Fruit fly (Drosophila melanogaster) whole organism, embryonic: ENCODE results near the gene Mon1.
A peak's percentile ranks its signal among the peaks of the same experiment; 100 is the strongest.

ENCODE experiments used
- Atf-2 ChIP-seq: fragments of 200-800 bp; sonication (Bioruptor generic); optimal IDR thresholded peaks from 2 replicates; lab custom pipeline; 2016; ENCODE audit warnings: missing biosample characterization, missing genetic modification characterization
- B-H1 ChIP-seq: fragments of 200-800 bp; sonication (Bioruptor generic); IDR thresholded peaks from 3 replicates; pipeline ENCODE4 v1.3.6; 2022; ENCODE audit warnings: missing biosample characterization, missing genetic modification characterization
- BtbVII ChIP-seq: fragments of 200-800 bp; sonication (Bioruptor generic); optimal IDR thresholded peaks from 3 replicates; lab custom pipeline; 2017; ENCODE audit warnings: missing biosample characterization, mild to moderate bottlenecking, missing genetic modification characterization
- CG10979 ChIP-seq: fragments of 200-800 bp; sonication (Bioruptor generic); optimal IDR thresholded peaks from 2 replicates; lab custom pipeline; 2018; ENCODE audit warnings: missing biosample characterization, mild to moderate bottlenecking, missing genetic modification characterization, moderate library complexity
- CG1233 ChIP-seq: fragments of 200-800 bp; sonication (Bioruptor generic); optimal IDR thresholded peaks from 4 replicates; lab custom pipeline; 2018; ENCODE audit warnings: missing biosample characterization, mild to moderate bottlenecking, missing genetic modification characterization
- CG13123 ChIP-seq: fragments of 200-800 bp; sonication (Bioruptor generic); optimal IDR thresholded peaks from 2 replicates; lab custom pipeline; 2016; ENCODE audit warnings: missing biosample characterization, missing genetic modification characterization
- CG13424 ChIP-seq: fragments of 200-800 bp; sonication (Bioruptor generic); optimal IDR thresholded peaks from 2 replicates; lab custom pipeline; 2019; ENCODE audit warnings: missing biosample characterization, mild to moderate bottlenecking, missing genetic modification characterization, moderate library complexity
- CG15011 ChIP-seq: fragments of 200-800 bp; sonication (Bioruptor generic); optimal IDR thresholded peaks from 3 replicates; lab custom pipeline; 2018; ENCODE audit warnings: missing biosample characterization, mild to moderate bottlenecking, missing genetic modification characterization
- CG18011 ChIP-seq: fragments of 200-800 bp; sonication (Bioruptor generic); optimal IDR thresholded peaks from 2 replicates; lab custom pipeline; 2017; ENCODE audit warnings: missing biosample characterization, missing genetic modification characterization, mild to moderate bottlenecking, moderate library complexity, missing genotype
- CG2129 ChIP-seq: fragments of 200-800 bp; sonication (Bioruptor generic); IDR thresholded peaks from 2 replicates; pipeline ENCODE4 v1.3.6; 2022; ENCODE audit warnings: missing biosample characterization, missing genetic modification characterization; ENCODE audit not compliant: partially characterized antibody
- CG30020 ChIP-seq: fragments of 200-800 bp; optimal IDR thresholded peaks from 2 replicates; lab custom pipeline; 2019; ENCODE audit warnings: missing biosample characterization, mild to moderate bottlenecking, missing genetic modification characterization, moderate library complexity
- CG3065 ChIP-seq: fragments of 200-800 bp; sonication (Bioruptor generic); optimal IDR thresholded peaks from 2 replicates; lab custom pipeline; 2016; ENCODE audit warnings: missing biosample characterization, missing genetic modification characterization
- CG32767 ChIP-seq: fragments of 200-800 bp; sonication (Bioruptor generic); IDR thresholded peaks from 2 replicates; pipeline ENCODE4 v1.3.6; 2022; ENCODE audit warnings: missing biosample characterization, missing genetic modification characterization
- CG32772 ChIP-seq: fragments of 200-800 bp; sonication (Bioruptor generic); IDR thresholded peaks from 2 replicates; pipeline ENCODE4 v1.3.6; 2022; ENCODE audit warnings: missing biosample characterization, missing genetic modification characterization
- CG34376 ChIP-seq: fragments of 200-800 bp; sonication (Bioruptor generic); optimal IDR thresholded peaks from 2 replicates; lab custom pipeline; 2018; ENCODE audit warnings: missing biosample characterization, mild to moderate bottlenecking, missing genetic modification characterization
- CG3726 ChIP-seq: fragments of 200-800 bp; sonication (Bioruptor generic); IDR thresholded peaks from 3 replicates; pipeline ENCODE4, ENCODE4 v1.3.6; 2022; ENCODE audit warnings: missing biosample characterization, missing genetic modification characterization
- CG4617 ChIP-seq: fragments of 200-800 bp; sonication (Bioruptor generic); optimal IDR thresholded peaks from 3 replicates; lab custom pipeline; 2016; ENCODE audit warnings: missing biosample characterization, missing genetic modification characterization, borderline replicate concordance
- CG6654 ChIP-seq: fragments of 200-800 bp; sonication (Bioruptor generic); optimal IDR thresholded peaks from 2 replicates; lab custom pipeline; 2017; ENCODE audit warnings: missing biosample characterization, mild to moderate bottlenecking, missing genetic modification characterization
- CG6683 ChIP-seq: fragments of 200-800 bp; sonication (Bioruptor generic); optimal IDR thresholded peaks from 2 replicates; lab custom pipeline; 2017; ENCODE audit warnings: missing biosample characterization, mild to moderate bottlenecking, missing genetic modification characterization, missing genetic modification reagents
- CG7786 ChIP-seq: fragments of 200-800 bp; sonication (Bioruptor generic); optimal IDR thresholded peaks from 2 replicates; lab custom pipeline; 2016; ENCODE audit warnings: missing biosample characterization, missing genetic modification characterization
- CG9727 ChIP-seq: fragments of 200-800 bp; sonication (Bioruptor generic); optimal IDR thresholded peaks from 3 replicates; lab custom pipeline; 2017; ENCODE audit warnings: missing biosample characterization, mild to moderate bottlenecking, missing genetic modification characterization
- CHES-1-like ChIP-seq: fragments of 200-800 bp; sonication (Bioruptor generic); optimal IDR thresholded peaks from 2 replicates; lab custom pipeline; 2016; ENCODE audit warnings: missing biosample characterization, missing genetic modification characterization
- ERR ChIP-seq: fragments of 200-800 bp; sonication (Bioruptor generic); optimal IDR thresholded peaks from 2 replicates; lab custom pipeline; 2016; ENCODE audit warnings: missing biosample characterization, missing genetic modification characterization
- HLH3B ChIP-seq: fragments of 200-800 bp; sonication (Bioruptor generic); IDR thresholded peaks from 2 replicates; pipeline ENCODE4 v1.3.6; 2022; ENCODE audit warnings: missing biosample characterization, missing genetic modification characterization
- HLH54F ChIP-seq: fragments of 200-800 bp; sonication (Bioruptor generic); optimal IDR thresholded peaks from 3 replicates; lab custom pipeline; 2016; ENCODE audit warnings: missing biosample characterization, missing genetic modification characterization
- Max ChIP-seq: fragments of 200-800 bp; sonication (Bioruptor generic); optimal IDR thresholded peaks from 2 replicates; lab custom pipeline; 2016; ENCODE audit warnings: missing biosample characterization, mild to moderate bottlenecking, missing genetic modification characterization
- Optix ChIP-seq: fragments of 200-800 bp; sonication (Bioruptor generic); IDR thresholded peaks from 3 replicates; pipeline ENCODE4 v1.3.6; 2022; ENCODE audit warnings: missing biosample characterization, missing genetic modification characterization
- Poxn ChIP-seq: fragments of 200-800 bp; sonication (Bioruptor generic); IDR thresholded peaks from 2 replicates; pipeline ENCODE4 v1.3.6; 2022; ENCODE audit warnings: missing biosample characterization, missing genetic modification characterization
- Sox102F ChIP-seq: fragments of 200-800 bp; sonication (Bioruptor generic); optimal IDR thresholded peaks from 2 replicates; lab custom pipeline; 2018; ENCODE audit warnings: missing biosample characterization, mild to moderate bottlenecking, missing genetic modification characterization, moderate library complexity
- chif ChIP-seq, 2 experiments: fragments of 200-800 bp; sonication (Bioruptor generic); optimal IDR thresholded peaks; 3 replicates each; lab custom pipeline; 2016; ENCODE audit warnings: missing biosample characterization in 2 of 2, missing genetic modification characterization in 2 of 2
- chinmo ChIP-seq: fragments of 200-800 bp; sonication (Bioruptor generic); IDR thresholded peaks from 4 replicates; pipeline ENCODE4 v1.3.6; 2022; ENCODE audit warnings: missing biosample characterization, missing genetic modification characterization; ENCODE audit not compliant: partially characterized antibody
- dati ChIP-seq: fragments of 200-800 bp; sonication (Bioruptor generic); IDR thresholded peaks from 2 replicates; pipeline ENCODE4 v1.3.6; 2022; ENCODE audit warnings: missing biosample characterization, missing genetic modification characterization
- hbn ChIP-seq: fragments of 200-800 bp; sonication (Bioruptor generic); IDR thresholded peaks from 2 replicates; pipeline ENCODE4 v1.3.6; 2022; ENCODE audit warnings: missing biosample characterization, missing genetic modification characterization; ENCODE audit not compliant: partially characterized antibody
- luna ChIP-seq: fragments of 200-800 bp; sonication (Bioruptor generic); optimal IDR thresholded peaks from 2 replicates; lab custom pipeline; 2016; ENCODE audit warnings: missing biosample characterization, missing genetic modification characterization
- mirr ChIP-seq: fragments of 200-800 bp; sonication (Bioruptor generic); optimal IDR thresholded peaks from 3 replicates; lab custom pipeline; 2018; ENCODE audit warnings: missing biosample characterization, mild to moderate bottlenecking, missing genetic modification characterization
- nau ChIP-seq: fragments of 200-800 bp; sonication (Bioruptor generic); optimal IDR thresholded peaks from 3 replicates; lab custom pipeline; 2017; ENCODE audit warnings: missing biosample characterization, mild to moderate bottlenecking, missing genetic modification characterization, missing genetic modification reagents
- nerfin-2 ChIP-seq: fragments of 200-800 bp; sonication (Bioruptor generic); IDR thresholded peaks from 2 replicates; pipeline ENCODE4 v1.3.6; 2022; ENCODE audit warnings: missing biosample characterization, missing genetic modification characterization; ENCODE audit not compliant: partially characterized antibody
- nmo ChIP-seq: fragments of 200-800 bp; sonication (Bioruptor generic); optimal IDR thresholded peaks from 2 replicates; lab custom pipeline; 2018; ENCODE audit warnings: missing biosample characterization, mild to moderate bottlenecking, missing genetic modification characterization, moderate library complexity
- pnt ChIP-seq: fragments of 200-800 bp; sonication (Bioruptor generic); optimal IDR thresholded peaks from 3 replicates; lab custom pipeline; 2016; ENCODE audit warnings: missing biosample characterization, missing genetic modification characterization
- psq ChIP-seq: fragments of 200-800 bp; sonication (Bioruptor generic); optimal IDR thresholded peaks from 2 replicates; lab custom pipeline; 2017; ENCODE audit warnings: missing biosample characterization, missing genetic modification characterization
- repo ChIP-seq: fragments of 200-800 bp; sonication (Bioruptor generic); optimal IDR thresholded peaks from 2 replicates; lab custom pipeline; 2016; ENCODE audit warnings: missing biosample characterization, missing genetic modification characterization
- row ChIP-seq: fragments of 200-800 bp; sonication (Bioruptor generic); IDR thresholded peaks from 3 replicates; pipeline ENCODE4 v1.3.6; 2022; ENCODE audit warnings: missing biosample characterization, missing genetic modification characterization
- shn ChIP-seq: fragments of 200-800 bp; sonication (Bioruptor generic); optimal IDR thresholded peaks from 3 replicates; lab custom pipeline; 2016; ENCODE audit warnings: missing biosample characterization, missing genetic modification characterization
- slp2 ChIP-seq: fragments of 200-800 bp; sonication (Bioruptor generic); optimal IDR thresholded peaks from 2 replicates; lab custom pipeline; 2016; ENCODE audit warnings: missing biosample characterization, missing genetic modification characterization
- sqz ChIP-seq: fragments of 200-800 bp; sonication (Bioruptor generic); optimal IDR thresholded peaks from 3 replicates; lab custom pipeline; 2018; ENCODE audit warnings: missing biosample characterization, mild to moderate bottlenecking, missing genetic modification characterization
- tgo ChIP-seq: fragments of 200-800 bp; sonication (Bioruptor generic); IDR thresholded peaks from 3 replicates; pipeline ENCODE4 v1.3.6; 2022; ENCODE audit warnings: missing biosample characterization, missing genetic modification characterization
- toy ChIP-seq: fragments of 200-800 bp; sonication (Bioruptor generic); IDR thresholded peaks from 2 replicates; pipeline ENCODE4 v1.3.6; 2022; ENCODE audit warnings: missing biosample characterization, missing genetic modification characterization
- yki ChIP-seq: fragments of >200 bp; optimal IDR thresholded peaks from 3 replicates; lab custom pipeline; 2018
- zen2 ChIP-seq: fragments of 200-800 bp; sonication (Bioruptor generic); IDR thresholded peaks from 3 replicates; pipeline ENCODE4 v1.3.6; 2022; ENCODE audit warnings: missing biosample characterization, missing genetic modification characterization; ENCODE audit not compliant: partially characterized antibody
- zf30C ChIP-seq: fragments of 200-800 bp; sonication (Bioruptor generic); optimal IDR thresholded peaks from 3 replicates; lab custom pipeline; 2018; ENCODE audit warnings: missing biosample characterization, mild to moderate bottlenecking, missing genetic modification characterization

The Mon1 gene

dm6 chr2L:4837772-4838397 lies 12.6 kb upstream of the Mon1 start, which contains the start of the genes tank and CG12194 (continued):
- peak; percentile 100 for TF ChIP-seq CG32772
- peak; percentile 99 for TF ChIP-seq CG3065 (GFP tag; lab: Kevin White, UChicago)
- peak; percentile 95 for TF ChIP-seq CG15011
- TF ChIP-seq repo (GFP tag; lab: Kevin White, UChicago): peak; percentile 99
- TF ChIP-seq CG9727 (GFP tag; lab: Kevin White, UChicago): peak; percentile 99
- 0 out of 4 replicates have a peak, but pooled peaks have one; percentile 70 for TF ChIP-seq chinmo (GFP tag; lab: Robert Waterston, UW)
- TF ChIP-seq Atf-2 (GFP tag; lab: Kevin White, UChicago): peak; percentile 99
- peak; percentile 98 for TF ChIP-seq CG13123
- peak; percentile 99 for TF ChIP-seq CG32767
- peak; percentile 100 for TF ChIP-seq Optix (GFP tag; lab: Robert Waterston, UW)
- TF ChIP-seq nau (GFP tag; lab: Kevin White, UChicago): peak; percentile 99
- peak; percentile 94 for TF ChIP-seq CG6683 (GFP tag; lab: Kevin White, UChicago)
- peak; percentile 33; the same call in 1 of the 2 replicates for TF ChIP-seq CG2129 (GFP tag; lab: Robert Waterston, UW)
- TF ChIP-seq nerfin-2 (GFP tag; lab: Robert Waterston, UW): peak; percentile 60; the same call in 1 of the 2 replicates
- TF ChIP-seq CG30020: peak; percentile 68
- peak; percentile 82 for TF ChIP-seq CG34376
- TF ChIP-seq chif (GFP tag; optimal IDR thresholded peaks at IDR 0.05; lab: Kevin White, UChicago): peak; percentile 99
- peak; percentile 98 for TF ChIP-seq BtbVII (GFP tag; lab: Kevin White, UChicago)
- TF ChIP-seq slp2: peak; percentile 99
- peak; percentile 97 for TF ChIP-seq ERR (GFP tag; lab: Kevin White, UChicago)
- TF ChIP-seq CG4617 (GFP tag; lab: Kevin White, UChicago): peak; percentile 100
- TF ChIP-seq CG10979 (tag; lab: Kevin White, UChicago): peak; percentile 99
- TF ChIP-seq nmo (GFP tag; lab: Kevin White, UChicago): peak; percentile 99
- TF ChIP-seq shn (GFP tag; lab: Kevin White, UChicago): peak; percentile 99
- peak; percentile 99 for TF ChIP-seq HLH3B
- peak; percentile 62; the same call in 2 of the 3 replicates for TF ChIP-seq zen2 (GFP tag; lab: Robert Waterston, UW)
- TF ChIP-seq pnt (GFP tag; lab: Kevin White, UChicago): peak; percentile 99
- peak; percentile 99 for TF ChIP-seq CG3726 (GFP tag; lab: Robert Waterston, UW)
- peak; percentile 91 for TF ChIP-seq mirr (GFP tag; lab: Kevin White, UChicago)
- no peak for TF ChIP-seq yki (lab: Kevin White, UChicago)
- peak; percentile 99 for TF ChIP-seq dati
- peak; percentile 99 for TF ChIP-seq CG7786 (GFP tag; lab: Kevin White, UChicago)
- TF ChIP-seq CHES-1-like: peak; percentile 99
- TF ChIP-seq zf30C: peak; percentile 96
- TF ChIP-seq CG1233 (GFP tag; lab: Kevin White, UChicago): peak; percentile 99
- peak; percentile 99 for TF ChIP-seq HLH54F (GFP tag; lab: Kevin White, UChicago)
- peak; percentile 97 for TF ChIP-seq toy (GFP tag; lab: Robert Waterston, UW)
- TF ChIP-seq CG6654: peak; percentile 94
- peak; percentile 100 for TF ChIP-seq Sox102F (GFP tag; lab: Kevin White, UChicago)
- TF ChIP-seq psq (GFP tag; lab: Kevin White, UChicago): peak; percentile 95
- peak; percentile 93 for TF ChIP-seq CG18011 (GFP tag; lab: Kevin White, UChicago)
- peak; percentile 99 for TF ChIP-seq B-H1
- peak; percentile 97 for TF ChIP-seq luna (GFP tag; lab: Kevin White, UChicago)
- TF ChIP-seq sqz (GFP tag; lab: Kevin White, UChicago): no peak
- peak; percentile 99 for TF ChIP-seq row (GFP tag; lab: Robert Waterston, UW)
- TF ChIP-seq Poxn: peak; percentile 95
- peak; percentile 98 for TF ChIP-seq Max (GFP tag; lab: Kevin White, UChicago)
- TF ChIP-seq tgo: peak; percentile 99
- TF ChIP-seq CG13424 (tag; lab: Kevin White, UChicago): peak; percentile 97
- TF ChIP-seq hbn: peak; percentile 60
